Fruit fly (Drosophila melanogaster): Measurements from ENCODE around the gene Tengl1.

- TF ChIP-seq Sin3A (optimal IDR thresholded peaks at IDR 0.05) (no peak), psq (optimal IDR thresholded peaks at IDR 0.05) (no peak), Myc (optimal IDR thresholded peaks at IDR 0.05) (no peak), ttk (optimal IDR thresholded peaks at IDR 0.05) (no peak), insv (optimal IDR thresholded peaks at IDR 0.05) (no peak)
Measured at dm6 chr2L:2252745-2253144, 12.4 kb upstream of the Tengl1 start, which contains the start of gene CG17234.

Data from Kc167 (cell line).